Worm (Caenorhabditis elegans): ENCODE data around the gene F36H5.9.

ce11 chrII:1786209-1786608 is 33.3 kb upstream of the F36H5.9 start, which contains the start of gene C08F1.10:
- no peak for TF ChIP-seq hnd-1 (tag; optimal IDR thresholded peaks at IDR 0.05)
- TF ChIP-seq ama-1 (optimal IDR thresholded peaks at IDR 0.05), result no peak
- no peak for TF ChIP-seq ceh-36 (tag; optimal IDR thresholded peaks at IDR 0.05)
